Worm (Caenorhabditis elegans) whole organism, L1 larva: ENCODE results near the gene nhr-203.

Experiments
- C04F5.9 ChIP-seq: sonication (generic microtip); optimal IDR thresholded peaks from 2 replicates; lab custom pipeline; 2016; ENCODE audit warnings: missing genetic modification characterization, missing compliant biosample characterization
- Y116A8C.19 ChIP-seq: sonication (generic microtip); optimal IDR thresholded peaks from 2 replicates; lab custom pipeline; 2016; ENCODE audit warnings: missing compliant biosample characterization, missing genetic modification characterization, borderline replicate concordance
- aly-2 ChIP-seq: fragments of 150-350 bp; optimal IDR thresholded peaks from 2 replicates; lab custom pipeline; 2014; ENCODE audit warnings: missing biosample characterization, missing genetic modification characterization
- ama-1 ChIP-seq: fragments of 150-350 bp; optimal IDR thresholded peaks from 2 replicates; lab custom pipeline; 2014
- blmp-1 ChIP-seq: fragments of 150-350 bp; optimal IDR thresholded peaks from 2 replicates; lab custom pipeline; 2014; ENCODE audit warnings: missing biosample characterization, missing genetic modification characterization
- ceh-8 ChIP-seq: fragments of 200-800 bp; sonication (Bioruptor generic); optimal IDR thresholded peaks from 2 replicates; lab custom pipeline; 2018; ENCODE audit warnings: mild to moderate bottlenecking, missing genetic modification characterization, moderate library complexity, missing compliant biosample characterization
- dsc-1 ChIP-seq: sonication (generic microtip); optimal IDR thresholded peaks from 2 replicates; lab custom pipeline; 2016; ENCODE audit warnings: mild to moderate bottlenecking, missing genetic modification characterization, missing compliant biosample characterization
- efl-1 ChIP-seq, 4 experiments: fragments of 150-350 bp; optimal IDR thresholded peaks in 3 of 4; peaks in 1 of 4; 1 replicate in 1 of 4; 2 replicates in 3 of 4; lab custom pipeline; 2014; ENCODE audit warnings: missing biosample characterization in 2 of 4, missing genetic modification characterization in 2 of 4, missing genetic modification reagents in 2 of 4
- elt-2 ChIP-seq: sonication (generic microtip); optimal IDR thresholded peaks from 2 replicates; lab custom pipeline; 2016; ENCODE audit warnings: missing genetic modification characterization, mild to moderate bottlenecking, inconsistent platforms, missing compliant biosample characterization, missing genetic modification reagents
- ets-5 ChIP-seq: fragments of 200-800 bp; sonication (Bioruptor generic); IDR thresholded peaks from 2 replicates; pipeline ENCODE4 v1.3.6; 2022; ENCODE audit warnings: missing genetic modification characterization, missing compliant biosample characterization
- fkh-10 ChIP-seq: sonication (generic microtip); optimal IDR thresholded peaks from 2 replicates; lab custom pipeline; 2017; ENCODE audit warnings: missing biosample characterization, missing genetic modification reagents, missing genetic modification characterization
- fkh-4 ChIP-seq: sonication (generic microtip); optimal IDR thresholded peaks from 2 replicates; lab custom pipeline; 2016; ENCODE audit warnings: missing compliant biosample characterization, missing genetic modification characterization, borderline replicate concordance
- fkh-8 ChIP-seq: sonication (generic microtip); optimal IDR thresholded peaks from 2 replicates; lab custom pipeline; 2016; ENCODE audit warnings: mild to moderate bottlenecking, missing genetic modification characterization, missing compliant biosample characterization
- isw-1 ChIP-seq: fragments of 200-800 bp; sonication (Bioruptor generic); IDR thresholded peaks from 2 replicates; pipeline ENCODE4 v1.3.6; 2022; ENCODE audit warnings: missing genetic modification characterization, missing compliant biosample characterization
- lin-13 ChIP-seq: fragments of 150-350 bp; optimal IDR thresholded peaks from 2 replicates; lab custom pipeline; 2014; ENCODE audit warnings: missing biosample characterization, missing genetic modification reagents, missing genetic modification characterization
- lin-15B ChIP-seq: fragments of 150-350 bp; sonication (generic microtip); optimal IDR thresholded peaks from 3 replicates; lab custom pipeline; 2014; ENCODE audit warnings: missing biosample characterization, missing genetic modification characterization
- lin-35 ChIP-seq, 2 experiments: fragments of 150-350 bp; optimal IDR thresholded peaks; 2 replicates each; lab custom pipeline; 2014; ENCODE audit warnings: missing biosample characterization in 2 of 2, missing genetic modification characterization in 2 of 2, missing genetic modification reagents in 2 of 2
- lsy-2 ChIP-seq, 2 experiments: fragments of 150-350 bp; optimal IDR thresholded peaks; 2 replicates each; lab custom pipeline; 2014; ENCODE audit warnings: missing biosample characterization in 2 of 2, missing genetic modification characterization in 2 of 2
- mab-9 ChIP-seq: fragments of 200-800 bp; sonication (Bioruptor generic); IDR thresholded peaks from 2 replicates; pipeline ENCODE4 v1.3.6; 2022; ENCODE audit warnings: missing genetic modification reagents, missing genetic modification characterization, missing compliant biosample characterization
- mdl-1 ChIP-seq, 2 experiments: fragments of 150-350 bp; optimal IDR thresholded peaks; 2 replicates each; lab custom pipeline; 2014 to 2017; ENCODE audit warnings: missing biosample characterization in 2 of 2, missing genetic modification characterization in 2 of 2, inconsistent platforms in 1 of 2
- mep-1 ChIP-seq: fragments of 150-350 bp; optimal IDR thresholded peaks from 2 replicates; lab custom pipeline; 2014; ENCODE audit warnings: missing biosample characterization, missing genetic modification characterization
- nhr-11 ChIP-seq: fragments of 150-350 bp; optimal IDR thresholded peaks from 2 replicates; lab custom pipeline; 2014; ENCODE audit warnings: missing biosample characterization, missing genetic modification characterization
- nhr-12 ChIP-seq: sonication (generic microtip); optimal IDR thresholded peaks from 2 replicates; lab custom pipeline; 2017; ENCODE audit warnings: missing biosample characterization, missing genetic modification characterization
- nhr-20 ChIP-seq: sonication (generic microtip); optimal IDR thresholded peaks from 2 replicates; lab custom pipeline; 2016; ENCODE audit warnings: mild to moderate bottlenecking, missing genetic modification characterization, missing compliant biosample characterization
- nhr-237 ChIP-seq: fragments of 150-350 bp; optimal IDR thresholded peaks from 2 replicates; lab custom pipeline; 2014; ENCODE audit warnings: missing biosample characterization, missing genetic modification characterization
- nhr-47 ChIP-seq: sonication (generic microtip); optimal IDR thresholded peaks from 2 replicates; lab custom pipeline; 2016; ENCODE audit warnings: mild to moderate bottlenecking, missing genetic modification characterization, moderate library complexity, missing compliant biosample characterization
- nhr-71 ChIP-seq: sonication (generic microtip); optimal IDR thresholded peaks from 2 replicates; lab custom pipeline; 2016; ENCODE audit warnings: mild to moderate bottlenecking, missing genetic modification characterization, moderate library complexity, missing compliant biosample characterization
- nhr-77 ChIP-seq: fragments of 150-350 bp; optimal IDR thresholded peaks from 2 replicates; lab custom pipeline; 2014; ENCODE audit warnings: missing biosample characterization, missing genetic modification characterization
- nhr-85 ChIP-seq: sonication (generic microtip); peaks from one replicate; lab custom pipeline; 2016; ENCODE audit warnings: missing genetic modification characterization, inconsistent platforms, missing compliant biosample characterization
- rnt-1 ChIP-seq: sonication (generic microtip); optimal IDR thresholded peaks from 2 replicates; lab custom pipeline; 2016; ENCODE audit warnings: mild to moderate bottlenecking, missing genetic modification characterization, moderate library complexity, missing compliant biosample characterization
- skn-1 ChIP-seq: fragments of 150-350 bp; optimal IDR thresholded peaks from 2 replicates; lab custom pipeline; 2014; ENCODE audit warnings: missing biosample characterization, missing genetic modification characterization
- snu-23 ChIP-seq: sonication (generic microtip); optimal IDR thresholded peaks from 2 replicates; lab custom pipeline; 2016; ENCODE audit warnings: missing genetic modification characterization, missing compliant biosample characterization
- xbp-1 ChIP-seq: sonication (generic microtip); optimal IDR thresholded peaks from 2 replicates; lab custom pipeline; 2016; ENCODE audit warnings: missing genetic modification characterization, missing compliant biosample characterization
- zip-4 ChIP-seq: fragments of 200-800 bp; sonication (Bioruptor generic); optimal IDR thresholded peaks from 2 replicates; lab custom pipeline; 2018; ENCODE audit warnings: mild to moderate bottlenecking, missing genetic modification characterization, moderate library complexity, missing compliant biosample characterization
- ztf-4 ChIP-seq: fragments of 150-350 bp; optimal IDR thresholded peaks from 2 replicates; lab custom pipeline; 2014; ENCODE audit warnings: missing biosample characterization, missing genetic modification characterization

Gene nhr-203

DNA sequence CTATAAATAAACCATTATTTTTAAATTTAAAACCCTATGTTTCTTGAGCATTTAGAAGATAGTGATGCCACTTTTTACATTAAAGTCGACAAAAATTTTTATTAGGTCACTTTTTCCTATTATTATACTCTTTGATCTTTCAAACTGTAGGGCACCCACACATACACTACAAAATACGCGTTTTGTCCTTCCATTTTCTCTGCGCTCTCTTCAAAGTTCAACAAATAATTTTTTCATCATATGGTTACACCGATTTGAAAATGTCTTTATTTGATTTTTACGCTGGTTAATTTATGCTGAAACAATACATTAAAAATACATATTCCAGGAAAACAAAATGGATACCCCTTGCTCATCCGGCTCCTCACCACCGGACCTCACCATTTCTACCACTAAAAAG lies 2.7 kb downstream of the nhr-203 start, which contains the start of gene nhr-202:
Gene nhr-202, plus strand, starts transcription at position 326 of the 400 bp plus-strand sequence.
- TF ChIP-seq lin-15B (tag; lab: Kevin White, UChicago) (no peak), elt-2 (tag; lab: Kevin White, UChicago) (peak; percentile 24), nhr-71 (peak; percentile 39), snu-23 (GFP tag; lab: Kevin White, UChicago) (peak; percentile 29), ama-1 (no peak), mdl-1 (tag; optimal IDR thresholded peaks at IDR 0.05; lab: Kevin White, UChicago) (no peak), lsy-2 (tag; optimal IDR thresholded peaks at IDR 0.05; lab: Kevin White, UChicago) (peak in 1 of 2 experiments; percentile 5), mep-1 (tag; lab: Kevin White, UChicago) (peak; percentile 25), aly-2 (tag; lab: Kevin White, UChicago) (no peak), efl-1 (optimal IDR thresholded peaks at IDR 0.05; lab: Kevin White, UChicago) (no peak), efl-1 (GFP tag; optimal IDR thresholded peaks at IDR 0.05 in 1 of 2; lab: Kevin White, UChicago) (peak in 1 of 2 experiments; percentile 8), lin-35 (GFP tag; optimal IDR thresholded peaks at IDR 0.05; lab: Kevin White, UChicago) (peak in 1 of 2 experiments; percentile 11), fkh-10 (GFP tag; lab: Kevin White, UChicago) (no peak), nhr-20 (tag; lab: Kevin White, UChicago) (peak; percentile 66), nhr-85 (peak; percentile 70)
- TF ChIP-seq, all 84 proteins: peak for 9

DNA sequence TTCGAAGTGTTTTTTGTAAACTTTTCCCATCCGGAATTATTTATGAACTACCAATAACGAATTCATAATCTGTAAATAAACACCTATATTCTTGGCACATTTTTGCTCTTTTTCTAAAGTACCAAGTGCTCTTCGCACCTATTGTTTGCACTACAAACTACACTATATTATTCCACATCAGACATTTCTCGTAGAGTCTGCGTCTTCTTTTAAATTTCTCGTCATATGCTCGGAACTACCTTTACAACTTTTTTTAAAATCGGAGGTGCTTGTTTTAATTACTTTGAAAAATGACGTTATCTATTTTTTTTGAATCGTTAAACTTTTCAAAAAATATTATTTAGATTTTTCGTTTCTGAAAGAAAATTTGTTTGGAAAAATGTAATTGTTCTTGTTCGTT lies 5.2 kb downstream of the nhr-203 start, which contains the start of gene nhr-201:
Gene nhr-201, plus strand, starts transcription at position 29 of the 400 bp plus-strand sequence.
- no peak for TF ChIP-seq mab-9 (GFP tag; lab: Robert Waterston, UW)
- TF ChIP-seq ets-5 (GFP tag; lab: Robert Waterston, UW), result no peak
- peak; percentile 85 for TF ChIP-seq nhr-20 (tag; lab: Kevin White, UChicago)
- TF ChIP-seq nhr-11 (tag; lab: Kevin White, UChicago), result no peak
- peak; percentile 10 for TF ChIP-seq nhr-71
- no peak for TF ChIP-seq xbp-1 (tag; lab: Kevin White, UChicago)
- TF ChIP-seq elt-2 (tag; lab: Kevin White, UChicago), result peak; percentile 19
- TF ChIP-seq ceh-8 (GFP tag; lab: Kevin White, UChicago), result no peak
- TF ChIP-seq efl-1 (optimal IDR thresholded peaks at IDR 0.05; lab: Kevin White, UChicago), result no peak
- peak in 1 of 2 experiments; percentile 84 for TF ChIP-seq efl-1 (GFP tag; optimal IDR thresholded peaks at IDR 0.05 in 1 of 2; lab: Kevin White, UChicago)
- no peak for TF ChIP-seq Y116A8C.19 (tag; lab: Kevin White, UChicago)
- no peak for TF ChIP-seq isw-1 (GFP tag; lab: Robert Waterston, UW)
- TF ChIP-seq nhr-12 (tag; lab: Kevin White, UChicago), result no peak
- TF ChIP-seq zip-4 (GFP tag; lab: Kevin White, UChicago), result no peak

DNA sequence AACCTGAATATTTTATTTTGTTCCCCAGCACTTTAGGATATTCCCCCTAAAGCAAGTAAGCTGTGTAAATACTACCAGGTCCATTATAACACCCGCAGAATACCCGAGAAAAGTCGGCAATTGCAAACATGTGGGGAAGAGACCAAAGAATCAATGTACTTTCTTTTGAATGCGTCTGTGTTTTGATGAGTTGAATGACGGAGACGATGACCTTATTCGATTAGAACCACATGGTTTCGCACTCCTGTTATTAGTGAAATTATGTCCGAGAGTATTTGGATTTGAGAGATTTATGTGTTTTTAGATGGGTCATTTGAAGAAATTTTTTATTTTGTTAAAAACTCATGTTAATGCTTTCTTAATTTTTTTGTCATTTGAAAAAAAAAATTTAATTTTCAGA lies 5.8 kb downstream of the nhr-203 start:
- TF ChIP-seq nhr-85 (peak; percentile 78), blmp-1 (tag; lab: Kevin White, UChicago) (peak; percentile 89), dsc-1 (peak; percentile 90), rnt-1 (tag; lab: Kevin White, UChicago) (no peak), mep-1 (tag; lab: Kevin White, UChicago) (peak; percentile 2), ztf-4 (tag; lab: Kevin White, UChicago) (no peak), nhr-20 (tag; lab: Kevin White, UChicago) (peak; percentile 4), nhr-71 (peak; percentile 45), fkh-4 (tag; lab: Kevin White, UChicago) (peak; percentile 32), lin-13 (GFP tag; lab: Kevin White, UChicago) (peak; percentile 10), nhr-237 (no peak)

DNA sequence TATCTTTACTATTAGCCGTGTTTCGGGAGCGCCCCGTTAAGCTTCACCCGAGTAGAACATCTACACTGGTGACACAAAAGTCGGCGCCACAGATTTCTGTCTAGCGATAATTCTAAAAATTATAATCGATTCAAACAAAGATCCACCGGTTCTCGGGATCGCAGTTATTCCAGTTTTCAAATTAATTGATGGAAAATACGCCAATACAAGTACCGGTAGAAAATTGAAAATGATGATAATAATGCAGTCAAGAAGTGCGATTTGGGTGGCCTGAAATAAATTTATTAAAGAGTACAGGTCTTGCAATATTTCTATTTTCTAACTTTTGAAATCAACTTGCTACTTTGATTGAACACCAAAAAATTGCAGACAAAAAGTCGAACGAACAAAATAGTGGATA lies 7.9 kb downstream of the nhr-203 start:
- TF ChIP-seq efl-1 (optimal IDR thresholded peaks at IDR 0.05; lab: Kevin White, UChicago) (no peak), efl-1 (GFP tag; optimal IDR thresholded peaks at IDR 0.05 in 1 of 2; lab: Kevin White, UChicago) (peak in 1 of 2 experiments; percentile 85), nhr-20 (tag; lab: Kevin White, UChicago) (no peak)

DNA sequence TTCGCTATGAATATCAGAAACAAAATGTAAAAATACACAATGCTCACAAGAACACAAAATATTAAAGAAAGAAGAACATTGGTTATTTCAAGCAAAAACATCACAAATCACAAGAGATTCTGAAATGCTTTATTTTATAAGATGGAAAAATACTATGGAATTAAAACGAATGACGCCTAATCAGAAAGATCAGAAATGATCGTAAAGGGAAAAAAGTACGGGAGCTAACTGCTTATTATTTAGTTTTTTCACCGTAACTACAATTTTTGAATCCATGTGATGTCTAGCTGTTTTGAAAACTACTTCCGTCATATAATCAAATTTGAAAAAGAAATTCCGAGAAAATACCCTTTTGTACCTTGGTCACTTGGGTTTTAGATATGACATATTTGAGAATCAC lies 8.9 kb downstream of the nhr-203 start, which contains the start of gene srbc-57:
Gene srbc-57, minus strand, starts transcription at position 101 of the 400 bp plus-strand sequence.
- no peak for TF ChIP-seq nhr-85
- TF ChIP-seq nhr-77 (tag; lab: Kevin White, UChicago), result no peak
- no peak for TF ChIP-seq C04F5.9 (tag; lab: Kevin White, UChicago)
- TF ChIP-seq fkh-8 (tag; lab: Kevin White, UChicago), result peak; percentile 14
- TF ChIP-seq nhr-47 (tag; lab: Kevin White, UChicago), result no peak
- TF ChIP-seq skn-1 (tag; lab: Kevin White, UChicago), result no peak
- TF ChIP-seq lsy-2 (tag; optimal IDR thresholded peaks at IDR 0.05; lab: Kevin White, UChicago), result no peak
